Fruit fly (Drosophila melanogaster): ENCODE results near the gene CG10898.

DNA sequence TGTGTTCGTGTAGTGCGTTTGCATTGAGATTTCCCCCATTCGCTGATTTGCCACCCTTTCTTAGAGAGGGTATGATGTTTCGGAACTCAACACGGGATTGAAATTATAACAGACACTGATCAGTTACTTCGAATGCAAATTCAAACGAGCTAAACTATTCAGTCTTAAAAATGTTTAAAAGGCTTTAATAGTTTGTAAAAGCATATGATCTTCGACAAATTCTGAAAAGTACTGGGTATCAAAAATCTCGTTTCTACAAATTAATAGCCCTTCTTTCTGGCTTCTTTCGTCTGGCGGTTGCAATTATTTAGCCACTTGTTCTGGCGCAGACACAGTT is 24.6 kb downstream of the CG10898 start:
- TF ChIP-seq psq (optimal IDR thresholded peaks at IDR 0.05) (no peak), h (optimal IDR thresholded peaks at IDR 0.05) (no peak), ttk (optimal IDR thresholded peaks at IDR 0.05) (no peak)
